Fruit fly (Drosophila melanogaster) whole organism, embryonic: ENCODE results near the gene asf1.

Source experiments
- Ada2b ChIP-seq: fragments of 200-800 bp; sonication (Bioruptor generic); IDR thresholded peaks from 2 replicates; pipeline ENCODE4 v1.3.6; 2022; ENCODE audit warnings: missing biosample characterization, missing genetic modification characterization
- B-H1 ChIP-seq: fragments of 200-800 bp; sonication (Bioruptor generic); IDR thresholded peaks from 3 replicates; pipeline ENCODE4 v1.3.6; 2022; ENCODE audit warnings: missing biosample characterization, missing genetic modification characterization
- CG10431 ChIP-seq: fragments of 200-800 bp; sonication (Bioruptor generic); optimal IDR thresholded peaks from 3 replicates; lab custom pipeline; 2018; ENCODE audit warnings: missing biosample characterization, mild to moderate bottlenecking, missing genetic modification characterization
- CG11695 ChIP-seq: fragments of 200-800 bp; sonication (Bioruptor generic); IDR thresholded peaks from 3 replicates; pipeline ENCODE4 v1.3.6; 2022; ENCODE audit warnings: missing biosample characterization, missing genetic modification characterization
- CG12104 ChIP-seq: fragments of 200-800 bp; sonication (Bioruptor generic); optimal IDR thresholded peaks from 3 replicates; lab custom pipeline; 2016; ENCODE audit warnings: missing biosample characterization, missing genetic modification characterization
- CG12391 ChIP-seq: fragments of 200-800 bp; sonication (Bioruptor generic); optimal IDR thresholded peaks from 3 replicates; lab custom pipeline; 2018; ENCODE audit warnings: missing biosample characterization, mild to moderate bottlenecking, missing genetic modification characterization, moderate library complexity
- CG15514 ChIP-seq: fragments of 200-800 bp; sonication (Bioruptor generic); optimal IDR thresholded peaks from 3 replicates; lab custom pipeline; 2017; ENCODE audit warnings: missing biosample characterization, missing genetic modification characterization, mild to moderate bottlenecking, moderate library complexity, missing genetic modification reagents
- CG16813 ChIP-seq: fragments of 200-800 bp; sonication (Bioruptor generic); IDR thresholded peaks from 3 replicates; pipeline ENCODE4 v1.3.6; 2022; ENCODE audit warnings: missing biosample characterization, missing genetic modification characterization; ENCODE audit not compliant: partially characterized antibody
- CG17568 ChIP-seq: fragments of 200-800 bp; sonication (Bioruptor generic); optimal IDR thresholded peaks from 2 replicates; lab custom pipeline; 2018; ENCODE audit warnings: missing biosample characterization, mild to moderate bottlenecking, missing genetic modification characterization, moderate library complexity
- CG17912 ChIP-seq: fragments of 200-800 bp; sonication (Bioruptor generic); optimal IDR thresholded peaks from 2 replicates; lab custom pipeline; 2018; ENCODE audit warnings: missing biosample characterization, mild to moderate bottlenecking, missing genetic modification characterization
- CG2116 ChIP-seq: fragments of 200-800 bp; sonication (Bioruptor generic); optimal IDR thresholded peaks from 3 replicates; lab custom pipeline; 2018; ENCODE audit warnings: missing biosample characterization, mild to moderate bottlenecking, missing genetic modification characterization
- CG31388 ChIP-seq: fragments of 200-800 bp; sonication (Bioruptor generic); optimal IDR thresholded peaks from 2 replicates; lab custom pipeline; 2016; ENCODE audit warnings: missing biosample characterization, missing genetic modification characterization
- CG4360 ChIP-seq: fragments of 200-800 bp; sonication (Bioruptor generic); IDR thresholded peaks from 2 replicates; pipeline ENCODE4 v1.3.6; 2022; ENCODE audit warnings: missing biosample characterization, missing genetic modification characterization
- CG7745 ChIP-seq: fragments of 200-800 bp; sonication (Bioruptor generic); optimal IDR thresholded peaks from 2 replicates; lab custom pipeline; 2018; ENCODE audit warnings: missing biosample characterization, mild to moderate bottlenecking, missing genetic modification characterization, moderate library complexity
- CG8359 ChIP-seq: fragments of 200-800 bp; sonication (Bioruptor generic); optimal IDR thresholded peaks from 2 replicates; lab custom pipeline; 2017; ENCODE audit warnings: missing biosample characterization, mild to moderate bottlenecking, missing genetic modification characterization, borderline replicate concordance
- CG9437 ChIP-seq: fragments of 200-800 bp; sonication (Bioruptor generic); optimal IDR thresholded peaks from 2 replicates; lab custom pipeline; 2018; ENCODE audit warnings: missing biosample characterization, mild to moderate bottlenecking, missing genetic modification characterization
- CG9797 ChIP-seq: fragments of 200-800 bp; sonication (Bioruptor generic); optimal IDR thresholded peaks from 3 replicates; lab custom pipeline; 2018; ENCODE audit warnings: missing biosample characterization, mild to moderate bottlenecking, missing genetic modification characterization
- CHES-1-like ChIP-seq: fragments of 200-800 bp; sonication (Bioruptor generic); optimal IDR thresholded peaks from 2 replicates; lab custom pipeline; 2016; ENCODE audit warnings: missing biosample characterization, missing genetic modification characterization
- Dip2 ChIP-seq: fragments of 200-800 bp; sonication (Bioruptor generic); IDR thresholded peaks from 2 replicates; pipeline ENCODE4 v1.3.6; 2022; ENCODE audit warnings: missing biosample characterization, missing genetic modification characterization
- Dp ChIP-seq: fragments of 200-800 bp; sonication (Bioruptor generic); optimal IDR thresholded peaks from 2 replicates; lab custom pipeline; 2018; ENCODE audit warnings: missing biosample characterization, mild to moderate bottlenecking, missing genetic modification characterization, moderate library complexity
- E2f1 ChIP-seq: fragments of 200-800 bp; sonication (Bioruptor generic); IDR thresholded peaks from 2 replicates; pipeline ENCODE4 v1.3.6; 2022; ENCODE audit warnings: missing biosample characterization, missing genetic modification characterization
- H2.0 ChIP-seq: fragments of 200-800 bp; sonication (Bioruptor generic); IDR thresholded peaks from 2 replicates; pipeline ENCODE4 v1.3.6; 2022; ENCODE audit warnings: missing biosample characterization, missing genetic modification characterization
- Hr39 ChIP-seq: fragments of >200 bp; optimal IDR thresholded peaks from 2 replicates; lab custom pipeline; 2017
- MESR4 ChIP-seq: fragments of 200-800 bp; sonication (Bioruptor generic); optimal IDR thresholded peaks from 2 replicates; lab custom pipeline; 2018; ENCODE audit warnings: missing biosample characterization, mild to moderate bottlenecking, missing genetic modification characterization, moderate library complexity
- Mes4 ChIP-seq: fragments of 200-800 bp; sonication (Bioruptor generic); optimal IDR thresholded peaks from 2 replicates; lab custom pipeline; 2016; ENCODE audit warnings: missing biosample characterization, missing genetic modification characterization
- Rfx ChIP-seq: fragments of 200-800 bp; sonication (Bioruptor generic); IDR thresholded peaks from 2 replicates; pipeline ENCODE4 v1.3.6; 2022; ENCODE audit warnings: missing biosample characterization, missing genetic modification characterization
- TFAM ChIP-seq: fragments of 200-800 bp; sonication (Bioruptor generic); optimal IDR thresholded peaks from 2 replicates; lab custom pipeline; 2017; ENCODE audit warnings: missing biosample characterization, missing genetic modification characterization, inconsistent platforms
- Trl ChIP-seq, 3 experiments: fragments of >200 bp in 2 of 3; fragments of 200-800 bp in 1 of 3; sonication (Bioruptor generic) in 1 of 3; optimal IDR thresholded peaks; 2 replicates in 1 of 3; 3 replicates in 2 of 3; lab custom pipeline; 2016 to 2017; ENCODE audit warnings: missing biosample characterization in 1 of 3, missing genetic modification characterization in 1 of 3
- ac ChIP-seq: fragments of 200-800 bp; sonication (Bioruptor generic); optimal IDR thresholded peaks from 3 replicates; lab custom pipeline; 2017; ENCODE audit warnings: missing biosample characterization, mild to moderate bottlenecking, missing genetic modification characterization
- ara ChIP-seq: fragments of 200-800 bp; sonication (Bioruptor generic); IDR thresholded peaks from 2 replicates; pipeline ENCODE4 v1.3.6; 2022; ENCODE audit warnings: missing biosample characterization, missing genetic modification characterization
- br ChIP-seq: fragments of >200 bp; optimal IDR thresholded peaks from 2 replicates; lab custom pipeline; 2017
- cato ChIP-seq: fragments of 200-800 bp; sonication (Bioruptor generic); optimal IDR thresholded peaks from 2 replicates; lab custom pipeline; 2016; ENCODE audit warnings: missing biosample characterization, missing genetic modification characterization, borderline replicate concordance
- caup ChIP-seq: fragments of 200-800 bp; sonication (Bioruptor generic); optimal IDR thresholded peaks from 3 replicates; lab custom pipeline; 2017; ENCODE audit warnings: missing biosample characterization, mild to moderate bottlenecking, missing genetic modification characterization, moderate library complexity; ENCODE audit not compliant: severe bottlenecking
- dysf ChIP-seq: fragments of 200-800 bp; sonication (Bioruptor generic); IDR thresholded peaks from 3 replicates; pipeline ENCODE4 v1.3.6; 2022; ENCODE audit warnings: missing biosample characterization, missing genetic modification characterization
- gem ChIP-seq: fragments of 200-800 bp; sonication (Bioruptor generic); optimal IDR thresholded peaks from 2 replicates; lab custom pipeline; 2019; ENCODE audit warnings: missing biosample characterization, mild to moderate bottlenecking, missing genetic modification characterization, moderate library complexity
- gt ChIP-seq: fragments of 200-800 bp; sonication (Bioruptor generic); IDR thresholded peaks from 2 replicates; pipeline ENCODE4 v1.3.6; 2022; ENCODE audit warnings: missing biosample characterization, missing genetic modification characterization
- h ChIP-seq: fragments of >200 bp; optimal IDR thresholded peaks from 2 replicates; lab custom pipeline; 2017
- lola ChIP-seq, 3 experiments: fragments of >200 bp in 2 of 3; fragments of 200-800 bp in 1 of 3; sonication (Bioruptor generic) in 1 of 3; optimal IDR thresholded peaks; 2 replicates each; lab custom pipeline; 2017 to 2019; ENCODE audit warnings: missing biosample characterization in 3 of 3, missing genetic modification characterization in 3 of 3, mild to moderate bottlenecking in 1 of 3, moderate library complexity in 1 of 3
- phol ChIP-seq: fragments of 200-800 bp; sonication (Bioruptor generic); optimal IDR thresholded peaks from 3 replicates; lab custom pipeline; 2018; ENCODE audit warnings: missing biosample characterization, mild to moderate bottlenecking, missing genetic modification characterization, moderate library complexity
- pum ChIP-seq: fragments of 200-800 bp; sonication (Bioruptor generic); optimal IDR thresholded peaks from 2 replicates; lab custom pipeline; 2016; ENCODE audit warnings: missing biosample characterization, missing genetic modification characterization
- pzg ChIP-seq: fragments of 200-800 bp; sonication (Bioruptor generic); optimal IDR thresholded peaks from 3 replicates; lab custom pipeline; 2018; ENCODE audit warnings: missing biosample characterization, mild to moderate bottlenecking, missing genetic modification characterization, moderate library complexity
- ro ChIP-seq: fragments of 200-800 bp; sonication (Bioruptor generic); IDR thresholded peaks from 2 replicates; pipeline ENCODE4 v1.3.6; 2022; ENCODE audit warnings: missing biosample characterization, missing genetic modification characterization
- sens-2 ChIP-seq: fragments of 200-800 bp; sonication (Bioruptor generic); IDR thresholded peaks from 2 replicates; pipeline ENCODE4 v1.3.6; 2022; ENCODE audit warnings: missing biosample characterization, missing genetic modification characterization
- so ChIP-seq: fragments of 200-800 bp; sonication (Bioruptor generic); IDR thresholded peaks from 3 replicates; pipeline ENCODE4 v1.3.6; 2022; ENCODE audit warnings: missing biosample characterization, missing genetic modification characterization
- sob ChIP-seq: fragments of 200-800 bp; sonication (Bioruptor generic); IDR thresholded peaks from 2 replicates; pipeline ENCODE4 v1.3.6; 2022; ENCODE audit warnings: missing biosample characterization, missing genetic modification characterization
- trem ChIP-seq: fragments of 200-800 bp; optimal IDR thresholded peaks from 3 replicates; lab custom pipeline; 2019; ENCODE audit warnings: missing biosample characterization, mild to moderate bottlenecking, missing genetic modification characterization, moderate library complexity
- unc-4 ChIP-seq: fragments of 200-800 bp; sonication (Bioruptor generic); IDR thresholded peaks from 2 replicates; pipeline ENCODE4 v1.3.6; 2022; ENCODE audit warnings: missing biosample characterization, missing genetic modification characterization; ENCODE audit not compliant: partially characterized antibody
- unpg ChIP-seq: fragments of 200-800 bp; sonication (Bioruptor generic); optimal IDR thresholded peaks from 3 replicates; lab custom pipeline; 2018; ENCODE audit warnings: missing biosample characterization, mild to moderate bottlenecking, missing genetic modification characterization, moderate library complexity
- vnd ChIP-seq: fragments of 200-800 bp; sonication (Bioruptor generic); IDR thresholded peaks from 3 replicates; pipeline ENCODE4 v1.3.6; 2022; ENCODE audit warnings: missing biosample characterization, missing genetic modification characterization; ENCODE audit not compliant: partially characterized antibody
- z ChIP-seq: fragments of 200-800 bp; sonication (Bioruptor generic); IDR thresholded peaks from 3 replicates; pipeline ENCODE4 v1.3.6; 2022; ENCODE audit warnings: missing biosample characterization, missing genetic modification characterization

The asf1 gene

DNA sequence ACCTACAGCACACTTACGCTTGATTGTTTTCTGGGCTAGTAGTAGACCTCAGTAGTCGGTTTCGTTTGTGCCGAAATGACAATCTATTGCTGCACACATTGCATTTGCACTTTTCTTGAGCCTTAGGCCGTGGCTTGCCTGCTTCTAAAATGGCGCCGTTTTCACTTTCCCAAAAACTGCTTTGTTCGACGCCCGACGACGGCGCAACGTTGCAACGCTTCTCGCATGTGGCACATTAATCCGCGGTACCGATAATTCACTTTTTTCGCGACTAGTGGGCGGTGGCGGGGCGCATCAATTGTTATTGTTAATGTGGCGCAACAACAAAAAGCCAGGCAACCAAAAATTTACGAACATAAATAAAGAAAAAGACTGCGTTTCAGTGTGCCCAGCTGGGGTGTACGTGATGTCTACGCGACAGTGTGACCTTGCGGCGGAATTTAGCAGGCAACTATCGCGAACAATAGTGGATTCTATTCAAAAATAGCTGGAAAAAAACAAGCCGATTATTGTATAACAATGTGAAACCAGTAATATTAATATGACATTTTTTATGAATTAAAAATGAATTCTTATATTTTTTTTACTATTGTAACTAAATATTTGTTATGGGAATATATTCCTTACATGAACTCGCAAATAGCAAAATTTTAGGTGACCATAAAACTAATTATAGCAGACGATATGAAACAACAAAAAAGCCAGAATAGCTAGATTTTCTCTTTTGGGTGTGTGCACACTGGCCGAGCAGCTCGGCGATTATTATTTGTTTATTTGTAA, 20.1 kb upstream of the asf1 start, which contains the start of the genes ash1 and Taf6 (continued):
- TF ChIP-seq Hr39 (lab: Kevin White, UChicago) (no peak), CG7745 (tag; lab: Kevin White, UChicago) (no peak), sens-2 (no peak), H2.0 (GFP tag; lab: Robert Waterston, UW) (no peak), Mes4 (GFP tag; lab: Kevin White, UChicago) (no peak), E2f1 (GFP tag; lab: Robert Waterston, UW) (no peak), sob (GFP tag; lab: Robert Waterston, UW) (no peak), CHES-1-like (GFP tag; lab: Kevin White, UChicago) (no peak), cato (GFP tag; lab: Kevin White, UChicago) (no peak), so (GFP tag; lab: Robert Waterston, UW) (no peak), Dip2 (GFP tag; lab: Robert Waterston, UW) (no peak), CG12391 (tag; lab: Kevin White, UChicago) (peak; percentile 56), phol (peak; percentile 71), CG2116 (GFP tag; lab: Kevin White, UChicago) (peak; percentile 44), br (no peak), CG8359 (GFP tag; lab: Kevin White, UChicago) (no peak), caup (no peak), CG16813 (GFP tag; lab: Robert Waterston, UW) (peak; percentile 75), CG11695 (GFP tag; lab: Robert Waterston, UW) (no peak), CG15514 (GFP tag; lab: Kevin White, UChicago) (peak; percentile 25), gem (tag; lab: Kevin White, UChicago) (no peak), MESR4 (GFP tag; lab: Kevin White, UChicago) (peak; percentile 69), ac (no peak), ro (GFP tag; lab: Robert Waterston, UW) (no peak), lola (GFP tag; optimal IDR thresholded peaks at IDR 0.05; lab: Kevin White, UChicago) (peak in 1 of 3 experiments; percentile 38), z (GFP tag; lab: Robert Waterston, UW) (no peak), CG31388 (GFP tag; lab: Kevin White, UChicago) (no peak), gt (GFP tag; lab: Robert Waterston, UW) (no peak), unpg (GFP tag; lab: Kevin White, UChicago) (no peak), Dp (peak; percentile 18), Trl (optimal IDR thresholded peaks at IDR 0.05; lab: Kevin White, UChicago) (no peak), Trl (GFP tag; optimal IDR thresholded peaks at IDR 0.05; lab: Kevin White, UChicago) (no peak), Rfx (GFP tag; lab: Robert Waterston, UW) (peak; percentile 35; the same call in 1 of the 2 replicates), vnd (GFP tag; lab: Robert Waterston, UW) (peak; percentile 70), CG17912 (GFP tag; lab: Kevin White, UChicago) (no peak), ara (GFP tag; lab: Robert Waterston, UW) (no peak), dysf (GFP tag; lab: Robert Waterston, UW) (no peak), B-H1 (GFP tag; lab: Robert Waterston, UW) (no peak), CG17568 (GFP tag; lab: Kevin White, UChicago) (no peak), Ada2b (GFP tag; lab: Robert Waterston, UW) (no peak), trem (tag; lab: Kevin White, UChicago) (peak; percentile 78), pum (no peak), CG9797 (GFP tag; lab: Kevin White, UChicago) (peak; percentile 91), CG9437 (GFP tag; lab: Kevin White, UChicago) (no peak), TFAM (GFP tag; lab: Kevin White, UChicago) (no peak), unc-4 (peak; percentile 73), CG4360 (no peak), h (lab: Kevin White, UChicago) (no peak), pzg (peak; percentile 64), CG12104 (GFP tag; lab: Kevin White, UChicago) (no peak), CG10431 (GFP tag; lab: Kevin White, UChicago) (no peak)
